Fruit fly (Drosophila melanogaster) whole organism, adult: ENCODE results near the gene Spg7.
A peak's percentile ranks its signal among the peaks of the same experiment; 100 is the strongest.

Experiments used
- CG11617 ChIP-seq: fragments of 200-800 bp; sonication (Bioruptor generic); optimal IDR thresholded peaks from 2 replicates; lab custom pipeline; 2017; ENCODE audit warnings: mild to moderate bottlenecking, missing biosample characterization, missing genetic modification reagents, missing genetic modification characterization
- CG14711 ChIP-seq: fragments of 200-800 bp; sonication (Bioruptor generic); optimal IDR thresholded peaks from 2 replicates; lab custom pipeline; 2018; ENCODE audit warnings: missing biosample characterization, mild to moderate bottlenecking, missing genetic modification characterization, moderate library complexity
- CG1620 ChIP-seq: fragments of 200-800 bp; sonication (Bioruptor generic); optimal IDR thresholded peaks from 2 replicates; lab custom pipeline; 2016; ENCODE audit warnings: missing biosample characterization, missing genetic modification characterization
- CG33017 ChIP-seq: fragments of 200-800 bp; sonication (Bioruptor generic); optimal IDR thresholded peaks from 2 replicates; lab custom pipeline; 2018; ENCODE audit warnings: missing biosample characterization, mild to moderate bottlenecking, missing genetic modification characterization, moderate library complexity
- CG5204 ChIP-seq: fragments of 200-800 bp; sonication (Bioruptor generic); optimal IDR thresholded peaks from 2 replicates; lab custom pipeline; 2016; ENCODE audit warnings: missing biosample characterization, missing genetic modification characterization
- CG7045 ChIP-seq: fragments of 200-800 bp; sonication (Bioruptor generic); optimal IDR thresholded peaks from 2 replicates; lab custom pipeline; 2017; ENCODE audit warnings: missing biosample characterization, mild to moderate bottlenecking, missing genetic modification characterization
- CG7101 ChIP-seq: fragments of 200-800 bp; sonication (Bioruptor generic); optimal IDR thresholded peaks from 2 replicates; lab custom pipeline; 2018; ENCODE audit warnings: missing biosample characterization, mild to moderate bottlenecking, missing genetic modification characterization, moderate library complexity
- Clk ChIP-seq: fragments of 200-800 bp; sonication (Bioruptor generic); optimal IDR thresholded peaks from 2 replicates; lab custom pipeline; 2017; ENCODE audit warnings: missing biosample characterization, missing genetic modification characterization
- Crg-1 ChIP-seq: fragments of 200-800 bp; sonication (Bioruptor generic); optimal IDR thresholded peaks from 2 replicates; lab custom pipeline; 2016; ENCODE audit warnings: missing biosample characterization, missing genetic modification characterization
- Hr96 ChIP-seq: fragments of 200-800 bp; sonication (Bioruptor generic); optimal IDR thresholded peaks from 2 replicates; lab custom pipeline; 2016; ENCODE audit warnings: missing biosample characterization, missing genetic modification characterization
- Mnt ChIP-seq: fragments of 200-800 bp; sonication (Bioruptor generic); optimal IDR thresholded peaks from 2 replicates; lab custom pipeline; 2016; ENCODE audit warnings: missing biosample characterization, mild to moderate bottlenecking, missing genetic modification characterization
- bab1 ChIP-seq: fragments of 200-800 bp; sonication (Bioruptor generic); optimal IDR thresholded peaks from 3 replicates; lab custom pipeline; 2019; ENCODE audit warnings: missing biosample characterization, mild to moderate bottlenecking, missing genetic modification characterization, moderate library complexity
- cic ChIP-seq: fragments of 200-800 bp; sonication (Bioruptor generic); optimal IDR thresholded peaks from 2 replicates; lab custom pipeline; 2017; ENCODE audit warnings: missing biosample characterization, mild to moderate bottlenecking, missing genetic modification characterization, moderate library complexity
- cnc ChIP-seq, 2 experiments: fragments of >200 bp; optimal IDR thresholded peaks; 2 replicates each; lab custom pipeline; 2017
- kay ChIP-seq: fragments of 200-800 bp; sonication (Bioruptor generic); peaks from one replicate; lab custom pipeline; 2016; ENCODE audit warnings: missing biosample characterization, missing genetic modification characterization, borderline replicate concordance
- ovo ChIP-seq: fragments of 200-800 bp; sonication (Bioruptor generic); optimal IDR thresholded peaks from 2 replicates; lab custom pipeline; 2016; ENCODE audit warnings: missing biosample characterization, missing genetic modification characterization
- pad ChIP-seq: fragments of 200-800 bp; sonication (Bioruptor generic); optimal IDR thresholded peaks from 3 replicates; lab custom pipeline; 2017; ENCODE audit warnings: missing biosample characterization, missing genetic modification characterization, mild to moderate bottlenecking, moderate library complexity, missing genetic modification reagents
- tj ChIP-seq: fragments of 200-800 bp; sonication (Bioruptor generic); optimal IDR thresholded peaks from 3 replicates; lab custom pipeline; 2017; ENCODE audit warnings: missing biosample characterization, mild to moderate bottlenecking, missing genetic modification characterization, moderate library complexity
- toe ChIP-seq: fragments of 200-800 bp; sonication (Bioruptor generic); optimal IDR thresholded peaks from 2 replicates; lab custom pipeline; 2016; ENCODE audit warnings: missing biosample characterization, missing genetic modification characterization

The Spg7 gene

dm6 chrX:2659430-2660075 is 38.5 kb downstream of the Spg7 start:
- TF ChIP-seq CG33017 (tag; lab: Kevin White, UChicago) (no peak), cnc (optimal IDR thresholded peaks at IDR 0.05; lab: Kevin White, UChicago) (no peak), cic (no peak), CG7101 (tag; lab: Kevin White, UChicago) (no peak), pad (GFP tag; lab: Kevin White, UChicago) (no peak), Hr96 (GFP tag; lab: Kevin White, UChicago) (no peak), bab1 (GFP tag; lab: Kevin White, UChicago) (no peak), toe (no peak), CG11617 (GFP tag; lab: Kevin White, UChicago) (no peak), tj (GFP tag; lab: Kevin White, UChicago) (no peak), CG7045 (GFP tag; lab: Kevin White, UChicago) (no peak), ovo (GFP tag; lab: Kevin White, UChicago) (no peak)

- TF ChIP-seq CG1620 (GFP tag; lab: Kevin White, UChicago), result no peak
- TF ChIP-seq kay (GFP tag; lab: Kevin White, UChicago), result peak; percentile 62
- TF ChIP-seq CG7101 (tag; lab: Kevin White, UChicago), result peak; percentile 10
- TF ChIP-seq CG5204 (GFP tag; lab: Kevin White, UChicago), result no peak
- no peak for TF ChIP-seq CG33017 (tag; lab: Kevin White, UChicago)
- TF ChIP-seq tj (GFP tag; lab: Kevin White, UChicago), result peak; percentile 94
- TF ChIP-seq pad (GFP tag; lab: Kevin White, UChicago), result peak; percentile 78
- peak; percentile 79 for TF ChIP-seq Mnt (GFP tag; lab: Kevin White, UChicago)
- peak; percentile 34 for TF ChIP-seq bab1 (GFP tag; lab: Kevin White, UChicago)
- peak; percentile 71 for TF ChIP-seq cic
Observed at dm6 chrX:2658258-2658853, 39.7 kb downstream of the Spg7 start.

dm6 chrX:2657220-2657619 is 40.8 kb downstream of the Spg7 start:
- TF ChIP-seq CG1620 (GFP tag; lab: Kevin White, UChicago) (no peak), kay (GFP tag; lab: Kevin White, UChicago) (peak; percentile 68)

- TF ChIP-seq CG7045 (GFP tag; lab: Kevin White, UChicago) (no peak), cic (no peak), Crg-1 (GFP tag; lab: Kevin White, UChicago) (no peak), CG14711 (tag; lab: Kevin White, UChicago) (no peak), ovo (GFP tag; lab: Kevin White, UChicago) (no peak), pad (GFP tag; lab: Kevin White, UChicago) (no peak), kay (GFP tag; lab: Kevin White, UChicago) (no peak), cnc (optimal IDR thresholded peaks at IDR 0.05; lab: Kevin White, UChicago) (no peak), CG33017 (tag; lab: Kevin White, UChicago) (no peak), CG1620 (GFP tag; lab: Kevin White, UChicago) (no peak), Hr96 (GFP tag; lab: Kevin White, UChicago) (no peak), tj (GFP tag; lab: Kevin White, UChicago) (no peak)
Observed at dm6 chrX:2655998-2656397, 42.0 kb downstream of the Spg7 start.

dm6 chrX:2655479-2655878 is 42.5 kb downstream of the Spg7 start:
- TF ChIP-seq CG11617 (GFP tag; lab: Kevin White, UChicago), result no peak
- TF ChIP-seq tj (GFP tag; lab: Kevin White, UChicago), result no peak
- TF ChIP-seq CG14711 (tag; lab: Kevin White, UChicago), result no peak
- TF ChIP-seq CG7101 (tag; lab: Kevin White, UChicago), result no peak

dm6 chrX:2653533-2654296 is 44.3 kb downstream of the Spg7 start:
- TF ChIP-seq Crg-1 (GFP tag; lab: Kevin White, UChicago) (no peak), CG5204 (GFP tag; lab: Kevin White, UChicago) (no peak), cic (peak; percentile 49), CG14711 (tag; lab: Kevin White, UChicago) (no peak), pad (GFP tag; lab: Kevin White, UChicago) (no peak), Mnt (GFP tag; lab: Kevin White, UChicago) (peak; percentile 18), CG33017 (tag; lab: Kevin White, UChicago) (no peak), CG7045 (GFP tag; lab: Kevin White, UChicago) (no peak), ovo (GFP tag; lab: Kevin White, UChicago) (no peak), bab1 (GFP tag; lab: Kevin White, UChicago) (no peak), CG7101 (tag; lab: Kevin White, UChicago) (no peak), toe (no peak), tj (GFP tag; lab: Kevin White, UChicago) (peak; percentile 14), kay (GFP tag; lab: Kevin White, UChicago) (peak; percentile 55), Clk (no peak)
